Worm (Caenorhabditis elegans): Measurements from ENCODE around the gene tmed-13.

tmed-13 gene

DNA sequence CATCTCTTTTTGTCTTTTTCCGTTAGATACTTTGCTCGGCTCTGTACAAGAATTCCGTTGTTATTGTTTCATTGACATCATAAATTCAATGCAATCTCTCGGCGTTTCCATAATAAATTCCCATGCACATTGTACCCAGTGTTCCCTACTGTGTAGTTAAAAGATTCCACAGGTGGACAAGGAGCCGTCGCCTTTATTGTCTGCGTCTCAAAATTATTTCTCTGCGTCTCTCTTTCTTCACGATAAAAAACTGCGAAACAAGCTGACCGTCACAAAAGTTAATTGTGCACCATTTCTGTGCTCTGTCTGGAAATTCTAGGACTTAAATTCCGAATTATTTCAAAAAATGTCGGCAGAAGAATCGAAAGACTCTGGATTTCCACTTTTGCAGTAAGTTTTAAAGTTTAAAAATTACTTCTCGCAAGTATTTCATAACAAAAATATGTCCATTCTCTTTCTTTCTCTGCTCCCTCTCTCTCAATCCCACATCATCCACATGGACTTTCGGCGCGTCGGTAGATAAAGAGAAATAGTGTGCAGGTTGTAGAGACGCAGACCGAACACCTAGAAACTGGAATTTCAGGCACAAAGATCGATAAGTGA lies 29.1 kb downstream of the tmed-13 start:
- TF ChIP-seq tab-1 (GFP tag; IDR thresholded peaks at IDR 0.05) = no peak
- no peak for TF ChIP-seq med-1 (GFP tag; optimal IDR thresholded peaks at IDR 0.05; ENCODE audit: insufficient read depth)
- TF ChIP-seq ztf-23 (GFP tag; IDR thresholded peaks at IDR 0.05) = no peak
- TF ChIP-seq klf-2 (GFP tag; conservative IDR thresholded peaks at IDR 0.05) = no peak
- TF ChIP-seq ref-1 (GFP tag; conservative IDR thresholded peaks at IDR 0.05) = no peak
- no peak for TF ChIP-seq ztf-29 (GFP tag; IDR thresholded peaks at IDR 0.05)
- no peak for TF ChIP-seq T22C8.4 (GFP tag; IDR thresholded peaks at IDR 0.05)
- TF ChIP-seq flt-1 (GFP tag; IDR thresholded peaks at IDR 0.05) = no peak
- TF ChIP-seq cog-1 (tag; optimal IDR thresholded peaks at IDR 0.05) = no peak

DNA sequence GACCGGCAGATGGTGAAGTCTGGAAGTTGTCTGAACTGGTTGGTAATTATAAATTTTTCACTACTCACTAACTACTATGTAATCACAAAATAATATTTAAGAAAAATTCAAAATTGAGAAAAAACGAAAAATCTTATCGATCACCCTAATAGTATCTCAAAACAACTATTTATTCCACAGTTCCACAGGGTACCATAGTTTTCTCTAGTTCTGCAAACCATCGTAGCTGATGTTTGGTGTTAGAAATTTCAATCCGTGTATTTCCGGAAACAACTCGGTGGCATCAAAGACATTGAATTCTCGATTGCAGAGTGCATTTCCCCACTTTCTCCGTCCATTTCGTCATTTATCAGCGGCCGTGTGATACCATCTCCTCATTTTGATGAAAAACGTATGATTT lies 29.6 kb downstream of the tmed-13 start, which contains the start of gene Y73B6BL.31:
Gene Y73B6BL.31, plus strand, starts transcription at position 301 of the 400 bp plus-strand sequence.
- no peak for TF ChIP-seq tab-1 (GFP tag; IDR thresholded peaks at IDR 0.05)
- no peak for TF ChIP-seq med-1 (GFP tag; optimal IDR thresholded peaks at IDR 0.05; ENCODE audit: insufficient read depth)

DNA sequence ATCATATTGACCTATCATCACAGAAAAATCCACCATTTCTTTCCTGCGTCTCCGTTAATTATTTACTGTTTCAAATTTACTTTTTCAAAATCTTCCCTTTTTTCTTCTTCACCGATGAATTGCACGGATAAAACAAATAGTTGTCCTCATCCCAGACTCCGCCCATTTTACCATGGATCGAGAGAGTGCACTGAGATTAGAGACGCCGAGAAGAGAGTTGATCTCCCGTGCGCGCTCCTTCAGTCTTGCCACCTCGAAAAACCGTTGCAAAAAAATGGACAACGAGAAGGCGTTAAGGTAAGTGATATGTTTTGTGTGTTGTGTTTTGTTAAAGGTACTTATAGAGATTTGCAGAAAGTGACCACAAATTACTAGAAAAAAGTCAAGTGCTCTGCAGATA lies 33.1 kb downstream of the tmed-13 start, which contains the start of gene dlc-5:
Gene dlc-5, plus strand, starts transcription at position 154 of the 400 bp plus-strand sequence.
- no peak for TF ChIP-seq tab-1 (GFP tag; IDR thresholded peaks at IDR 0.05)
- TF ChIP-seq ref-1 (GFP tag; conservative IDR thresholded peaks at IDR 0.05) = no peak
- no peak for TF ChIP-seq ztf-29 (GFP tag; IDR thresholded peaks at IDR 0.05)
- no peak for TF ChIP-seq flt-1 (GFP tag; IDR thresholded peaks at IDR 0.05)
- TF ChIP-seq cog-1 (tag; optimal IDR thresholded peaks at IDR 0.05) = no peak
- no peak for TF ChIP-seq klf-2 (GFP tag; conservative IDR thresholded peaks at IDR 0.05)
- TF ChIP-seq ztf-23 (GFP tag; IDR thresholded peaks at IDR 0.05) = no peak

DNA sequence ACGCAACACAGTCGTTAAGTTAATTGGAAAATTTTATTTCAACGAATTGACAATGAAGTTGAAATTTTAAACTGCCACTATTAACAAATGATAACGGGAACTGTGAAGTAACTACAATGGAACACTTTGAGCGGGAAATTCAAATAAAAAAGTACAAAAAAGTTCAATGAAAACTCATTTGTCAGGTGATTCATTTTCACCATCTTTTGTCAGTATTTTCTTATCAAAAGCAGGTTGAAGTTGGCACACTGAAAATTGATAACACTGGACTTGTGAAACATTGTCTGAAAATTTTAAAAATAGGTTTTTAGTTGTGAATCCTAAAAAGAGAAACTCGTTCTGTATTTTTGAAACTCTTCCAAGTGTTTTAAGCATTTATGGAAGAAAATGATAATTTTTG lies 37.8 kb downstream of the tmed-13 start:
- TF ChIP-seq ztf-23 (GFP tag; IDR thresholded peaks at IDR 0.05) (no peak), T22C8.4 (GFP tag; IDR thresholded peaks at IDR 0.05) (no peak), flt-1 (GFP tag; IDR thresholded peaks at IDR 0.05) (no peak), klf-2 (GFP tag; conservative IDR thresholded peaks at IDR 0.05) (no peak), cog-1 (tag; optimal IDR thresholded peaks at IDR 0.05) (no peak), ref-1 (GFP tag; conservative IDR thresholded peaks at IDR 0.05) (no peak), med-1 (GFP tag; optimal IDR thresholded peaks at IDR 0.05; ENCODE audit: insufficient read depth) (no peak), ztf-29 (GFP tag; IDR thresholded peaks at IDR 0.05) (no peak), tab-1 (GFP tag; IDR thresholded peaks at IDR 0.05) (no peak)

DNA sequence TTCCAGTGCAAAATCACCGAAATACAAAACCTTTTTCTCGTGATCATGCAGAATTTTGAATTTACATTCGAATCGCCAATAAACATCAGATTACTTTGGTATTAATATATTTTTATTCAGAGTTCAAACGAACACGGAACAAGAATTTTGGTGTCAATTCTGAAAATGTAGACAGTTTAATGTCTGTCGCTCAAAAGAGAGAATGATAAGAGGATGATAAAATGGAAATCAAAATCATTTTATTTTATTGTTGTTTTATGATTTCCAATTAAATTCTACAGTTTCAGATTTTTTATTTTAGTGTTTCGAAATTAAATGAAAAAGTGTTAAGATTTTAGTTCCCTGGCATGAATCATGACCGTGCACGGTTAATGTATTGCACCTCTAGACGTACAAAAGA lies 38.8 kb downstream of the tmed-13 start:
- TF ChIP-seq med-1 (GFP tag; optimal IDR thresholded peaks at IDR 0.05; ENCODE audit: insufficient read depth) = no peak

DNA sequence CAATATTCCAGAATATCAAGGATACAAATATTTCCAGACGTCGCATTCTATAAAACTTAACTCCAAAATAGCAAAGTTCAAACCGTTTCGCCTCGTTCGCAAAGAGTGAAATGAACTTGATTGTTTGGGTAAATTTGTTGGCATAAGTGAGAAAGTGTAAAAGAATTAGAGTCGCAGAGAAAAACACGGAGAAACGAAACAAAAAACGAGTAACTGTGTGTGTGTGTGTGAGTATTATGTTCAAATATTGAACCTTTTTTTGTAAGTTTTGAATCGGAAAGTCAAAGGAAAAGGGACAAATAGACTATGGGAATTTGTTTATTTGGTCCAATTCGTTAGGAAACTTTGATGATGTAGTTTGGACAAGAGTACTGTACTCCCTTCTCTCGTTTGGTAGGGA lies 39.6 kb downstream of the tmed-13 start, which contains the start of gene acp-7:
Gene acp-7, minus strand, starts transcription at position 101 of the 400 bp plus-strand sequence.
- TF ChIP-seq ref-1 (GFP tag; conservative IDR thresholded peaks at IDR 0.05) = no peak
- no peak for TF ChIP-seq ztf-23 (GFP tag; IDR thresholded peaks at IDR 0.05)
- TF ChIP-seq ztf-29 (GFP tag; IDR thresholded peaks at IDR 0.05) = no peak
- TF ChIP-seq klf-2 (GFP tag; conservative IDR thresholded peaks at IDR 0.05) = no peak
- no peak for TF ChIP-seq med-1 (GFP tag; optimal IDR thresholded peaks at IDR 0.05; ENCODE audit: insufficient read depth)
- no peak for TF ChIP-seq cog-1 (tag; optimal IDR thresholded peaks at IDR 0.05)
- TF ChIP-seq T22C8.4 (GFP tag; IDR thresholded peaks at IDR 0.05) = no peak
- TF ChIP-seq flt-1 (GFP tag; IDR thresholded peaks at IDR 0.05) = no peak
- TF ChIP-seq tab-1 (GFP tag; IDR thresholded peaks at IDR 0.05) = no peak

DNA sequence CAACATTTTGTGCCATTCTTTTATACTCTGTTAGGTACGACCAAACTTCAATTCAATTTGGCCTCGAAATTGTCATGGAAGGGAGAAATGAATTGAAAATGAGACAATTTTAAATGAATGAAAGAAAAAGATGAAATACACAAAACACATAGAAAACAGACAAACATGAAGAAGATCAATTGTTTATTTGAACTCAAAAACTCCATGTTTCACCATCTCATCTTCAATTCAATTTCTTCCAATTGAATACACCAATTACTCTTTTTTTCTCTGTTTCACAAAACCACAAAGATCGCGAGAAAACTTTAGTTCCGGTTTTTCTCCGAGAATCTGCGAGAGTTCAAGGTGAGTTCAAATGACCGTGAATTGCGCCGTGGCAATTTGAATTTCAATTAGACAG lies 44.0 kb downstream of the tmed-13 start:
- TF ChIP-seq ref-1 (GFP tag; conservative IDR thresholded peaks at IDR 0.05) (no peak), tab-1 (GFP tag; IDR thresholded peaks at IDR 0.05) (no peak), klf-2 (GFP tag; conservative IDR thresholded peaks at IDR 0.05) (no peak), med-1 (GFP tag; optimal IDR thresholded peaks at IDR 0.05; ENCODE audit: insufficient read depth) (no peak), cog-1 (tag; optimal IDR thresholded peaks at IDR 0.05) (no peak), ztf-29 (GFP tag; IDR thresholded peaks at IDR 0.05) (no peak), ztf-23 (GFP tag; IDR thresholded peaks at IDR 0.05) (no peak), flt-1 (GFP tag; IDR thresholded peaks at IDR 0.05) (no peak)

DNA sequence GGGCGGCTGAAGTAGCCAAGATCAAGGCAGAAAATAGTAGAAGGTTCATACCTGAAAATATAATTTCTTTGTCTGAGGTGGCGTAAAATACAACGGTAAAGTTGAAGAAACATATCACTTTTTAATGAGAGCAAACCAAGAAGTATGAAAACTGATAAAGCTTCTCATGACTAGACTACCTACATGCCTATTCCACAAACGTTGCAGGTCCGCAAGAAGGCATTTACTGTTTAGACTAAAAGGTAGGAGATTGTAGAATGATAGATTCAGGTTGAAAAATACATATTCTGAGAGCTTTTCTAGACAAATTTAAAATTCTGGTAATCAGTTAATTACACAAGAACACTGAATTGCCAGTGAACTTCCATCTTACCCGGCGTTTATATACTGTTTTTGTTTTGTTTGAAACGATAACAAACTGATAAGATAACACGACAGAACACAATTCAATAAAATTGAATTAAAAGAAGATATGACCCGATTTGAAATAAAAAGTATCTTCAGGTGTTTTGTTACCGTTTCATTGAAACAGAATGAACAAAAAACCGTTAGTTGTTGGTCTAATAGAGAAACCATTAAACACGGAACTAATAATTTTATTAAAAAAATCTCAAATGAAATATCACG lies 45.0 kb downstream of the tmed-13 start, which contains the start of gene acp-6:
Gene acp-6, minus strand, starts transcription at position 51 of the 627 bp plus-strand sequence.
- TF ChIP-seq ztf-23 (GFP tag; IDR thresholded peaks at IDR 0.05) (no peak), cog-1 (tag; optimal IDR thresholded peaks at IDR 0.05) (no peak), klf-2 (GFP tag; conservative IDR thresholded peaks at IDR 0.05) (no peak), ztf-29 (GFP tag; IDR thresholded peaks at IDR 0.05) (no peak), ref-1 (GFP tag; conservative IDR thresholded peaks at IDR 0.05) (no peak), T22C8.4 (GFP tag; IDR thresholded peaks at IDR 0.05) (no peak), med-1 (GFP tag; optimal IDR thresholded peaks at IDR 0.05; ENCODE audit: insufficient read depth) (no peak), tab-1 (GFP tag; IDR thresholded peaks at IDR 0.05) (no peak), flt-1 (GFP tag; IDR thresholded peaks at IDR 0.05) (no peak)

DNA sequence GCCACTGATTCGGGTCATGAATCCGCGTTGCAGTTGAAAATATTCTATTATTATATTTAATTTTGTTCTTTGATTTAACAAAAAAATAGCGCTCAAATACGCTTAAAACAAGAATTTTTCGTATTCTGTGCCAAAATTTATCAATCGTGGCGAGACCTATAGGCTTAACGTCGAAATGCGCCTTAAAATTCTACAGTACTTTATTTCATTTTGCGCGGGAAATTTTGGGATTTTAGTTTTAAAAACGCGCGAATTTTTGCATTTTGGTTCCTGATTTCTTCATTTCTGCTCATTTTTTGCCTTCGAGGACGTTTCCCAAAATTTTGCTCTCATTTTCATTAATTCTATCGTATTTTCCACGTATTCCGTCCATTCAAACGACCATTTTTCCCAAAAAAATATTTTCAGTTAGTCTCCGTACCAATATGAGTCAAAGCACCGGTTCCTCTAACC lies 50.0 kb downstream of the tmed-13 start, which contains the start of gene puf-11:
Gene puf-11, plus strand, starts transcription at position 403 of the 453 bp plus-strand sequence.
- TF ChIP-seq med-1 (GFP tag; optimal IDR thresholded peaks at IDR 0.05; ENCODE audit: insufficient read depth) (no peak), klf-2 (GFP tag; conservative IDR thresholded peaks at IDR 0.05) (no peak), ref-1 (GFP tag; conservative IDR thresholded peaks at IDR 0.05) (no peak), ztf-23 (GFP tag; IDR thresholded peaks at IDR 0.05) (no peak), T22C8.4 (GFP tag; IDR thresholded peaks at IDR 0.05) (no peak), tab-1 (GFP tag; IDR thresholded peaks at IDR 0.05) (no peak), cog-1 (tag; optimal IDR thresholded peaks at IDR 0.05) (no peak), flt-1 (GFP tag; IDR thresholded peaks at IDR 0.05) (no peak), ztf-29 (GFP tag; IDR thresholded peaks at IDR 0.05) (no peak)

Data from whole organism, midembryonic.